Worm (Caenorhabditis elegans) whole organism, early embryonic: ENCODE measurements around the gene best-19.

ENCODE experiments used
- B0310.2 ChIP-seq: sonication (generic microtip); optimal IDR thresholded peaks from 2 replicates; lab custom pipeline; 2016; ENCODE audit warnings: mild to moderate bottlenecking, missing genetic modification characterization, missing compliant biosample characterization
- F13C5.2 ChIP-seq: sonication (generic microtip); optimal IDR thresholded peaks from 2 replicates; lab custom pipeline; 2017; ENCODE audit warnings: mild to moderate bottlenecking, missing genetic modification characterization, inconsistent platforms, missing compliant biosample characterization
- ama-1 ChIP-seq: fragments of 150-350 bp; optimal IDR thresholded peaks from 2 replicates; lab custom pipeline; 2014
- ceh-36 ChIP-seq: sonication (generic microtip); optimal IDR thresholded peaks from 2 replicates; lab custom pipeline; 2016; ENCODE audit warnings: missing genetic modification characterization, inconsistent platforms, missing compliant biosample characterization
- flt-1 ChIP-seq: fragments of 200-800 bp; sonication (Bioruptor generic); IDR thresholded peaks from 2 replicates; pipeline ENCODE4 v1.3.6; 2022; ENCODE audit warnings: missing genetic modification characterization, missing compliant biosample characterization
- hmbx-1 ChIP-seq: sonication (generic microtip); optimal IDR thresholded peaks from 2 replicates; lab custom pipeline; 2016; ENCODE audit warnings: mild to moderate bottlenecking, missing genetic modification characterization, missing compliant biosample characterization
- hmg-4 ChIP-seq: fragments of 200-800 bp; sonication (Bioruptor generic); optimal IDR thresholded peaks from 2 replicates; lab custom pipeline; 2018; ENCODE audit warnings: mild to moderate bottlenecking, missing genetic modification characterization, missing compliant biosample characterization
- hnd-1 ChIP-seq: sonication (generic microtip); optimal IDR thresholded peaks from 2 replicates; lab custom pipeline; 2016; ENCODE audit warnings: missing genetic modification characterization, missing compliant biosample characterization
- pes-1 ChIP-seq: fragments of 200-800 bp; sonication (Bioruptor generic); IDR thresholded peaks from 2 replicates; pipeline ENCODE4 v1.3.6; 2022; ENCODE audit warnings: missing genetic modification reagents, missing genetic modification characterization, missing compliant biosample characterization
- scrt-1 ChIP-seq: fragments of 200-800 bp; sonication (Bioruptor generic); IDR thresholded peaks from 2 replicates; pipeline ENCODE4 v1.3.6; 2022; ENCODE audit warnings: missing genetic modification characterization, missing compliant biosample characterization
- tbx-11 ChIP-seq: fragments of 200-800 bp; sonication (Bioruptor generic); IDR thresholded peaks from 2 replicates; pipeline ENCODE4 v1.3.6; 2022; ENCODE audit warnings: missing genetic modification characterization, missing compliant biosample characterization
- tbx-37 ChIP-seq: fragments of 200-800 bp; sonication (Bioruptor generic); conservative IDR thresholded peaks from 2 replicates; pipeline ENCODE4 v1.3.6; 2022; ENCODE audit warnings: missing genetic modification reagents, missing genetic modification characterization, missing compliant biosample characterization

- TF ChIP-seq ama-1 (no peak), tbx-11 (no peak), F13C5.2 (tag; lab: Kevin White, UChicago) (no peak), hnd-1 (no peak), B0310.2 (tag; lab: Kevin White, UChicago) (no peak), flt-1 (no peak), ceh-36 (no peak), hmbx-1 (tag; lab: Kevin White, UChicago) (no peak), hmg-4 (GFP tag; lab: Kevin White, UChicago) (no peak), tbx-37 (GFP tag; lab: Robert Waterston, UW) (no peak), pes-1 (GFP tag; lab: Robert Waterston, UW) (no peak), scrt-1 (no peak)
Observed at ce11 chrIV:275146-275545, 8.3 kb upstream of the best-19 start.
